Fruit fly (Drosophila melanogaster) S2 (cell line): ENCODE measurements around the gene t-cup.

Source experiments
- CG8478 ChIP-seq: fragments of >200 bp; optimal IDR thresholded peaks from 2 replicates; lab custom pipeline; 2018
- CTCF ChIP-seq, 2 experiments: fragments of >200 bp; optimal IDR thresholded peaks; 2 replicates each; lab custom pipeline; 2018

DNA sequence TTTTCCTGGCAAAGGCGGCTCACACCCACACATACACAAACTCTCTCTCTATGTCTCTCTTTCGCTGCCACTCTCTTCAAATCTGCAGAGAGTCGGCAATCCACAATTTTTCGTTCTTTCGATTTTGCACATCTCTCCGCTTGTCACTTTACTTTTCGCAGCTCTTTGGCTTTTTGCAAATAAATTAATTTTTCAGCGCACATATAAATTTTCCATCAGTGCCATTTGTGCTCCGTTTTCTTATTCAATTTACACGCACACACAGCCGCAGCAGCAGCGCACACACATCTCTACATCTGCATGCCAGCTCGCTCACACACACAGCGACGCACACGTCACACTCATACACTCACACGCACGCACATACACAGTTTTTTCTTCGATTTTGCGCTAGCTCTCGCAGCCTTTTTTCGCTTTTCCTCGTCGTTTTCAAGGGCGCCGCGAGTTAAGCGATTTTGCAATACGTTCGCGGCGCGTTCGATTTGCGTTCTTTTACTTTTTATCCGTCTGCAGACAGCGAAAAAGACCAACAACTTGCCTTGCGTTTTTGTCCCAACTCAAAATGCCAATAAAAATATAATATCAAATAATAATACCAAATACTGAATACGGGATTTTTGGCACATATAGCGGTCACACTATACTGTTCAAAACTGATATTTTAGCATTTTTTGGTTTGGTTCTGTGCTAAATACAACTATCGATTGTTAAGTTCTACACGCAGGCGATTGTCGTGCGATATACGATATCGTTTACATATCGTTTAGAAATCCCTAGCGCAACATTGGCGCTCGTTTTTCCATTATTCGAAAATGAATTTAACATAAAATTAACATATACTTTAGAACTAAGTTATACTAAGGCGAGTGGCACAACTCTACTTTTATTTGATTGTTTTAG is 49.2 kb upstream of the t-cup start, which contains the start of gene bun:
- peak in 1 of 2 experiments; percentile 50 for TF ChIP-seq CTCF (optimal IDR thresholded peaks at IDR 0.05; lab: Kevin White, UChicago)
- no peak for TF ChIP-seq CG8478 (lab: Kevin White, UChicago)
